Worm (Caenorhabditis elegans): ENCODE measurements around the gene hhat-2.
A peak's percentile ranks its signal among the peaks of the same experiment; 100 is the strongest.

The hhat-2 gene

DNA sequence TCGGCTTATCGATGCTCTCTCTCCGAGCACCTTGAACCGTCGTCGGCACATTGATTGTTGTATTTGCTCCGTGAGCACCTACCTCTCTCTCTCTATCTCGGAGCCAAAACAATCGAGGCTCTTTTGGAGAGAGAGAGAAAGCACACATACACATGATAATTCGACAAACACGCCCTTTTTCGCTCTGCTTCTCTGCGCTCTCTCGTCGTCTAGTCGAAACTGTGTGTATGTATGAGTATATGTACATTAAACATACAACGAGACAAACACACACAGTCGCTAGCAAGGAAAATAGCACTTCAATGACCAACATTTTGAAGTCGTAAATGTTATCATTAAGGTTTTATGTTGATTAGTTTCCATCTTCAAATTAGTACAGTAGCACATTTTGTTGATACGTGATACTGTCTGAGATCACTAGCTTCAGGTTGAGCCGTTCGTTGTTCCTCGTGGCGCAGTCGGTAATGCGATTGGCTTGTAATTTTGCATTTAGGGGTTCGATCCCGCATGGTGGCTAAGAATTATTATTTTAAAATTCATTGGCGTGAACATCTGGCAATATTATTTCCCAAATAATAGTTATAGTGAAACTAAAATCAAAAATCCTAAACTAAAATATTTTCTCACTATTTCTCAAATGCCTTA, 46.1 kb upstream of the hhat-2 start (continued):
- TF ChIP-seq snpc-1.1 (tag; optimal IDR thresholded peaks at IDR 0.05; ENCODE audit: insufficient read depth) = peak; percentile 20
- no peak for TF ChIP-seq ccch-3 (GFP tag; optimal IDR thresholded peaks at IDR 0.05)
- TF ChIP-seq egrh-3 (GFP tag; IDR thresholded peaks at IDR 0.05) = no peak
- TF ChIP-seq dpff-1 (tag; optimal IDR thresholded peaks at IDR 0.05) = no peak
- no peak for TF ChIP-seq sdz-38 (tag; optimal IDR thresholded peaks at IDR 0.05)
- TF ChIP-seq unc-62 (GFP tag; optimal IDR thresholded peaks at IDR 0.05) = no peak
- TF ChIP-seq F49E8.2 (tag; optimal IDR thresholded peaks at IDR 0.05; ENCODE audit: insufficient read depth) = peak; percentile 7
- TF ChIP-seq fkh-3 (tag; optimal IDR thresholded peaks at IDR 0.05) = no peak
- no peak for TF ChIP-seq nfya-1 (tag; optimal IDR thresholded peaks at IDR 0.05; ENCODE audit: borderline replicate concordance, insufficient read depth)
- TF ChIP-seq let-607 (tag; optimal IDR thresholded peaks at IDR 0.05) = peak in 1 of 2 experiments; percentile 4
- no peak for TF ChIP-seq sptf-2 (GFP tag; optimal IDR thresholded peaks at IDR 0.05)
- no peak for TF ChIP-seq mcd-1 (GFP tag; IDR thresholded peaks at IDR 0.05)
- TF ChIP-seq B0336.3 (GFP tag; IDR thresholded peaks at IDR 0.05) = peak; percentile 31; the same call in 1 of the 2 replicates
- TF ChIP-seq ceh-79 (tag; optimal IDR thresholded peaks at IDR 0.05) = no peak
- no peak for TF ChIP-seq ceh-91 (GFP tag; IDR thresholded peaks at IDR 0.05)
- TF ChIP-seq D2030.7 (GFP tag; IDR thresholded peaks at IDR 0.05) = no peak
- 0 out of 2 replicates have a peak, but pooled peaks have one; percentile 44 for TF ChIP-seq nfyb-1 (GFP tag; IDR thresholded peaks at IDR 0.05)
- no peak for TF ChIP-seq hrde-1 (tag; optimal IDR thresholded peaks at IDR 0.05; ENCODE audit: borderline replicate concordance)
- TF ChIP-seq sea-2 (GFP tag; IDR thresholded peaks at IDR 0.05) = no peak
- no peak for TF ChIP-seq hmg-20 (GFP tag; IDR thresholded peaks at IDR 0.05)
- TF ChIP-seq F39B2.1 (GFP tag; IDR thresholded peaks at IDR 0.05) = no peak
- no peak for TF ChIP-seq aptf-2 (GFP tag; conservative IDR thresholded peaks at IDR 0.05)
- peak; percentile 15 for TF ChIP-seq snpc-3.4 (tag; optimal IDR thresholded peaks at IDR 0.05)
- TF ChIP-seq Y95B8A.8 (GFP tag; IDR thresholded peaks at IDR 0.05) = no peak
- no peak for TF ChIP-seq bed-1 (GFP tag; IDR thresholded peaks at IDR 0.05)
- TF ChIP-seq chd-7 (tag; optimal IDR thresholded peaks at IDR 0.05) = no peak
- TF ChIP-seq lin-35 (GFP tag; optimal IDR thresholded peaks at IDR 0.05) = no peak
- TF ChIP-seq nhr-27 (tag; optimal IDR thresholded peaks at IDR 0.05) = no peak
- no peak for TF ChIP-seq tlf-1 (GFP tag; optimal IDR thresholded peaks at IDR 0.05)
- TF ChIP-seq F33H1.4 (GFP tag; IDR thresholded peaks at IDR 0.05) = no peak
- no peak for TF ChIP-seq lir-1 (GFP tag; conservative IDR thresholded peaks at IDR 0.05)
- TF ChIP-seq F10E7.11 (tag; optimal IDR thresholded peaks at IDR 0.05) = no peak
- TF ChIP-seq nhr-80 (tag; optimal IDR thresholded peaks at IDR 0.05) = peak; percentile 88
- no peak for TF ChIP-seq lag-1 (GFP tag; IDR thresholded peaks at IDR 0.05)
- no peak for TF ChIP-seq attf-3 (GFP tag; conservative IDR thresholded peaks at IDR 0.05)
- no peak for TF ChIP-seq cebp-1 (GFP tag; IDR thresholded peaks at IDR 0.05)
- TF ChIP-seq cebp-1 (tag; optimal IDR thresholded peaks at IDR 0.05) = peak; percentile 54
- TF ChIP-seq attf-5 (GFP tag; optimal IDR thresholded peaks at IDR 0.05) = peak; percentile 23
- TF ChIP-seq F57A8.1 (GFP tag; optimal IDR thresholded peaks at IDR 0.05) = no peak
- TF ChIP-seq C06A6.2 (GFP tag; conservative IDR thresholded peaks at IDR 0.05) = no peak
- no peak for TF ChIP-seq unc-130 (GFP tag; optimal IDR thresholded peaks at IDR 0.05)
- no peak for TF ChIP-seq Y53F4B.3 (GFP tag; IDR thresholded peaks at IDR 0.05)
- TF ChIP-seq ceh-27 (GFP tag; optimal IDR thresholded peaks at IDR 0.05) = no peak
- TF ChIP-seq ztf-6 (GFP tag; IDR thresholded peaks at IDR 0.05) = no peak
- TF ChIP-seq Y67H2A.10 (GFP tag; conservative IDR thresholded peaks at IDR 0.05) = no peak
- no peak for TF ChIP-seq madf-10 (tag; optimal IDR thresholded peaks at IDR 0.05)
- TF ChIP-seq atf-7 (tag; optimal IDR thresholded peaks at IDR 0.05) = peak; percentile 22

Measured in whole organism, young adult.